Worm (Caenorhabditis elegans) whole organism, L2 larva: ENCODE data around the gene R53.8.

Experiments used
- F13H6.1 ChIP-seq: sonication (generic microtip); optimal IDR thresholded peaks from 2 replicates; lab custom pipeline; 2016; ENCODE audit warnings: missing genetic modification characterization, missing compliant biosample characterization
- R02D3.7 ChIP-seq: fragments of 150-350 bp; optimal IDR thresholded peaks from 2 replicates; lab custom pipeline; 2014; ENCODE audit warnings: missing biosample characterization, missing genetic modification characterization
- Y55F3AM.14 ChIP-seq: fragments of 200-800 bp; sonication (Bioruptor generic); optimal IDR thresholded peaks from 2 replicates; lab custom pipeline; 2018; ENCODE audit warnings: mild to moderate bottlenecking, missing genetic modification characterization, missing compliant biosample characterization
- alr-1 ChIP-seq: fragments of 150-350 bp; optimal IDR thresholded peaks from 2 replicates; lab custom pipeline; 2014; ENCODE audit warnings: missing biosample characterization, missing genetic modification characterization
- aly-2 ChIP-seq: fragments of 150-350 bp; optimal IDR thresholded peaks from 2 replicates; lab custom pipeline; 2014; ENCODE audit warnings: missing biosample characterization, missing genetic modification characterization
- ama-1 ChIP-seq: fragments of 150-350 bp; optimal IDR thresholded peaks from 2 replicates; lab custom pipeline; 2018; ENCODE audit warnings: inconsistent platforms
- blmp-1 ChIP-seq: sonication (generic microtip); optimal IDR thresholded peaks from 2 replicates; lab custom pipeline; 2017; ENCODE audit warnings: missing genetic modification characterization, mild to moderate bottlenecking, missing compliant biosample characterization, antibody characterized with exemption, moderate library complexity; ENCODE audit not compliant: insufficient read depth
- ceh-16 ChIP-seq: fragments of 150-350 bp; optimal IDR thresholded peaks from 2 replicates; lab custom pipeline; 2014; ENCODE audit warnings: missing biosample characterization, missing genetic modification characterization
- ceh-82 ChIP-seq: fragments of 150-350 bp; optimal IDR thresholded peaks from 2 replicates; lab custom pipeline; 2014; ENCODE audit warnings: missing biosample characterization, missing genetic modification characterization
- crh-2 ChIP-seq: sonication (generic microtip); optimal IDR thresholded peaks from 2 replicates; lab custom pipeline; 2017; ENCODE audit warnings: missing biosample characterization, missing genetic modification characterization
- dmd-4 ChIP-seq: sonication (generic microtip); optimal IDR thresholded peaks from 2 replicates; lab custom pipeline; 2017; ENCODE audit warnings: missing biosample characterization, missing genetic modification characterization
- egl-27 ChIP-seq: sonication (generic microtip); optimal IDR thresholded peaks from 3 replicates; lab custom pipeline; 2017; ENCODE audit warnings: missing biosample characterization, missing genetic modification reagents, missing genetic modification characterization
- elt-3 ChIP-seq: sonication (generic microtip); optimal IDR thresholded peaks from 2 replicates; lab custom pipeline; 2017; ENCODE audit warnings: missing biosample characterization, missing genetic modification characterization
- fos-1 ChIP-seq: fragments of 150-350 bp; optimal IDR thresholded peaks from 2 replicates; lab custom pipeline; 2014; ENCODE audit warnings: missing biosample characterization, missing genetic modification characterization
- gmeb-1 ChIP-seq: fragments of 150-350 bp; optimal IDR thresholded peaks from 2 replicates; lab custom pipeline; 2014; ENCODE audit warnings: missing biosample characterization, missing genetic modification characterization
- lin-11 ChIP-seq: fragments of 150-350 bp; sonication (generic microtip); optimal IDR thresholded peaks from 2 replicates; lab custom pipeline; 2014; ENCODE audit warnings: missing biosample characterization, missing genetic modification characterization, inconsistent platforms, mixed read lengths
- lin-39 ChIP-seq: fragments of 150-350 bp; optimal IDR thresholded peaks from 2 replicates; lab custom pipeline; 2014; ENCODE audit warnings: missing biosample characterization, missing genetic modification reagents, missing genetic modification characterization
- mab-5 ChIP-seq: fragments of 150-350 bp; optimal IDR thresholded peaks from 2 replicates; lab custom pipeline; 2014; ENCODE audit warnings: missing biosample characterization, missing genetic modification characterization
- nhr-10 ChIP-seq: sonication (generic microtip); optimal IDR thresholded peaks from 2 replicates; lab custom pipeline; 2017; ENCODE audit warnings: missing biosample characterization, missing genetic modification characterization
- nhr-12 ChIP-seq: fragments of 150-350 bp; optimal IDR thresholded peaks from 2 replicates; lab custom pipeline; 2014; ENCODE audit warnings: missing biosample characterization, missing genetic modification characterization
- nhr-129 ChIP-seq: fragments of 150-350 bp; optimal IDR thresholded peaks from 2 replicates; lab custom pipeline; 2014; ENCODE audit warnings: missing biosample characterization, missing genetic modification characterization
- nhr-21 ChIP-seq: fragments of 150-350 bp; optimal IDR thresholded peaks from 2 replicates; lab custom pipeline; 2014; ENCODE audit warnings: missing biosample characterization, missing genetic modification characterization
- nhr-237 ChIP-seq: fragments of 150-350 bp; optimal IDR thresholded peaks from 2 replicates; lab custom pipeline; 2014; ENCODE audit warnings: missing biosample characterization, missing genetic modification characterization
- nhr-25 ChIP-seq: fragments of 150-350 bp; sonication (generic microtip); optimal IDR thresholded peaks from 3 replicates; lab custom pipeline; 2014; ENCODE audit warnings: missing biosample characterization, missing genetic modification characterization
- nhr-77 ChIP-seq: fragments of 150-350 bp; optimal IDR thresholded peaks from 2 replicates; lab custom pipeline; 2014; ENCODE audit warnings: missing biosample characterization, missing genetic modification characterization
- peb-1 ChIP-seq: fragments of 150-350 bp; optimal IDR thresholded peaks from 2 replicates; lab custom pipeline; 2014; ENCODE audit warnings: missing biosample characterization, missing genetic modification characterization
- sma-9 ChIP-seq, 2 experiments: fragments of 150-350 bp in 1 of 2; sonication (generic microtip) in 1 of 2; optimal IDR thresholded peaks; 2 replicates each; lab custom pipeline; 2014 to 2016; ENCODE audit warnings: missing genetic modification characterization in 2 of 2, mild to moderate bottlenecking in 1 of 2, missing biosample characterization in 1 of 2, missing compliant biosample characterization in 1 of 2, missing genetic modification reagents in 1 of 2, moderate library complexity in 1 of 2
- snpc-4 ChIP-seq: fragments of 150-350 bp; optimal IDR thresholded peaks from 2 replicates; lab custom pipeline; 2014; ENCODE audit warnings: missing biosample characterization, missing genetic modification characterization
- unc-55 ChIP-seq: fragments of 150-350 bp; sonication (generic microtip); optimal IDR thresholded peaks from 3 replicates; lab custom pipeline; 2014; ENCODE audit warnings: missing biosample characterization, missing genetic modification reagents, missing genetic modification characterization
- zag-1 ChIP-seq: fragments of 150-350 bp; optimal IDR thresholded peaks from 2 replicates; lab custom pipeline; 2014; ENCODE audit warnings: missing biosample characterization, missing genetic modification characterization
- ztf-1 ChIP-seq: fragments of 200-800 bp; sonication (Bioruptor generic); conservative IDR thresholded peaks from 2 replicates; pipeline ENCODE4 v1.3.6; 2022; ENCODE audit warnings: missing genetic modification characterization, missing compliant biosample characterization
- ztf-11 ChIP-seq: sonication (generic microtip); optimal IDR thresholded peaks from 2 replicates; lab custom pipeline; 2017; ENCODE audit warnings: missing biosample characterization, missing genetic modification characterization
- ztf-4 ChIP-seq: fragments of 150-350 bp; optimal IDR thresholded peaks from 2 replicates; lab custom pipeline; 2014; ENCODE audit warnings: missing biosample characterization, missing genetic modification characterization

Gene R53.8

ce11 chrII:10017528-10017927 lies 41.0 kb downstream of the R53.8 start:
- TF ChIP-seq nhr-129 (tag; lab: Kevin White, UChicago) (no peak), blmp-1 (tag; lab: Kevin White, UChicago) (no peak), ceh-16 (tag; lab: Kevin White, UChicago) (no peak), nhr-21 (tag; lab: Kevin White, UChicago) (no peak), nhr-77 (tag; lab: Kevin White, UChicago) (no peak), egl-27 (tag; lab: Kevin White, UChicago) (no peak), lin-39 (no peak), fos-1 (tag; lab: Kevin White, UChicago) (no peak), alr-1 (no peak), F13H6.1 (no peak), Y55F3AM.14 (no peak), crh-2 (tag; lab: Kevin White, UChicago) (no peak), elt-3 (tag; lab: Kevin White, UChicago) (no peak)

ce11 chrII:10019669-10020068 lies 43.2 kb downstream of the R53.8 start:
- TF ChIP-seq nhr-129 (tag; lab: Kevin White, UChicago), result no peak
- TF ChIP-seq gmeb-1 (tag; lab: Kevin White, UChicago), result peak; percentile 30
- TF ChIP-seq ztf-1 (GFP tag; lab: Robert Waterston, UW), result no peak
- no peak for TF ChIP-seq lin-11
- no peak for TF ChIP-seq dmd-4 (tag; lab: Kevin White, UChicago)
- no peak for TF ChIP-seq zag-1 (tag; lab: Kevin White, UChicago)
- no peak for TF ChIP-seq sma-9 (GFP tag; optimal IDR thresholded peaks at IDR 0.05; lab: Kevin White, UChicago)
- TF ChIP-seq sma-9 (tag; optimal IDR thresholded peaks at IDR 0.05; lab: Kevin White, UChicago), result no peak
- no peak for TF ChIP-seq mab-5 (tag; lab: Kevin White, UChicago)
- TF ChIP-seq ceh-82 (tag; lab: Kevin White, UChicago), result no peak
- no peak for TF ChIP-seq elt-3 (tag; lab: Kevin White, UChicago)
- peak; percentile 59 for TF ChIP-seq nhr-25 (tag; lab: Kevin White, UChicago)
- TF ChIP-seq peb-1 (tag; lab: Kevin White, UChicago), result no peak
- no peak for TF ChIP-seq nhr-237 (tag; lab: Kevin White, UChicago)
- TF ChIP-seq R02D3.7, result no peak
- TF ChIP-seq, all 48 proteins: peak for 2

ce11 chrII:10021749-10022148 lies 45.2 kb downstream of the R53.8 start:
- no peak for TF ChIP-seq ztf-11
- TF ChIP-seq aly-2 (tag; lab: Kevin White, UChicago), result no peak
- no peak for TF ChIP-seq peb-1 (tag; lab: Kevin White, UChicago)
- no peak for TF ChIP-seq nhr-12 (tag; lab: Kevin White, UChicago)
- TF ChIP-seq gmeb-1 (tag; lab: Kevin White, UChicago), result no peak
- no peak for TF ChIP-seq ama-1 (lab: Kevin White, UChicago)
- no peak for TF ChIP-seq ztf-4 (tag; lab: Kevin White, UChicago)
- no peak for TF ChIP-seq blmp-1 (tag; lab: Kevin White, UChicago)
- no peak for TF ChIP-seq unc-55 (GFP tag; lab: Kevin White, UChicago)
- no peak for TF ChIP-seq snpc-4 (tag; lab: Kevin White, UChicago)

- TF ChIP-seq unc-55 (GFP tag; lab: Kevin White, UChicago), result no peak
- no peak for TF ChIP-seq ztf-1 (GFP tag; lab: Robert Waterston, UW)
- TF ChIP-seq nhr-77 (tag; lab: Kevin White, UChicago), result no peak
- TF ChIP-seq nhr-10 (tag; lab: Kevin White, UChicago), result no peak
- no peak for TF ChIP-seq nhr-25 (tag; lab: Kevin White, UChicago)
- peak; percentile 58 for TF ChIP-seq nhr-129 (tag; lab: Kevin White, UChicago)
Observed at ce11 chrII:10025059-10025458, 48.6 kb downstream of the R53.8 start.
